Worm (Caenorhabditis elegans) whole organism, young adult: ENCODE results near the gene srp-7.

Experiments used
- aptf-2 ChIP-seq: fragments of 200-800 bp; sonication (Bioruptor generic); conservative IDR thresholded peaks from 2 replicates; pipeline ENCODE4 v1.3.6; 2022; ENCODE audit warnings: missing genetic modification reagents, missing genetic modification characterization, missing compliant biosample characterization
- snpc-4 ChIP-seq, 5 experiments: fragments of 150-350 bp in 1 of 5; sonication (generic microtip) in 4 of 5; optimal IDR thresholded peaks; 2 replicates each; lab custom pipeline; 2014 to 2018; ENCODE audit warnings: missing genetic modification characterization in 5 of 5, missing biosample characterization in 3 of 5, antibody characterized with exemption in 2 of 5, mild to moderate bottlenecking in 2 of 5, missing compliant biosample characterization in 2 of 5, missing genotype in 2 of 5, moderate library complexity in 2 of 5, missing genetic modification reagents in 1 of 5
- unc-62 ChIP-seq: fragments of 150-350 bp; optimal IDR thresholded peaks from 2 replicates; lab custom pipeline; 2014; ENCODE audit warnings: missing biosample characterization, missing genetic modification reagents, missing genetic modification characterization

- TF ChIP-seq snpc-4 (GFP tag; optimal IDR thresholded peaks at IDR 0.05; lab: Kevin White, UChicago), result no peak
- no peak for TF ChIP-seq snpc-4 (tag; optimal IDR thresholded peaks at IDR 0.05; lab: Kevin White, UChicago)
- no peak for TF ChIP-seq aptf-2 (GFP tag; lab: Robert Waterston, UW)
- no peak for TF ChIP-seq unc-62
Observed at ce11 chrV:8203085-8203643, 24.2 kb downstream of the srp-7 start, which contains the start of gene cest-17.
